Fruit fly (Drosophila melanogaster): Measurements from ENCODE around the gene CG5653.
A peak's percentile ranks its signal among the peaks of the same experiment; 100 is the strongest.

CG5653 gene

DNA sequence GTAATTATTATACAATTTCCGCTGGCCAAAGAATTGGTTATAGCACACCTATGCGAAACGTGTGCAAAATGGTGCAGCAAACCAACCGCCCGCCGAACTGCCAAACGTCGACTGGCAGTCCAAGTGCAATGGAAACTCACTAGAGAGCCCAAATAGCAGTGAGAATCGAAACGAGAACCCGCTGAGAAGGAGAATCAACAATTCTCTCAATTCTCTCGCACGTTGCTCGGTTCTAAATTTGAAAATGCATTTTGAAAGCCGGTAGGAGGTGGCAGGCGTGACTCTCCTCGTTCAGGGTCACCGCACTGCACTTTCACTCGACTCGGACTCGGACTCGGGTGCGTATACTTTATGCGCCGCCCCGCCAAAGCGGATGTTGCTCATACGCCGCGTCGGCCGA lies 13.6 kb upstream of the CG5653 start, which contains the start of gene CG5644:
Gene CG5644, minus strand, starts transcription at position 101 of the 400 bp plus-strand sequence.
- TF ChIP-seq CG7372 (GFP tag; IDR thresholded peaks at IDR 0.05) (peak; percentile 64), gro (GFP tag; optimal IDR thresholded peaks at IDR 0.05) (no peak)

dm6 chr3L:8978678-8979413 lies 12.7 kb upstream of the CG5653 start:
- TF ChIP-seq CG6689 (GFP tag; IDR thresholded peaks at IDR 0.05): peak; percentile 48
- TF ChIP-seq ro (GFP tag; IDR thresholded peaks at IDR 0.05): no peak
- TF ChIP-seq CkIIα-i1 (GFP tag; IDR thresholded peaks at IDR 0.05): no peak
- TF ChIP-seq chif (GFP tag; optimal IDR thresholded peaks at IDR 0.05): peak in 1 of 2 experiments; percentile 21
- no peak for TF ChIP-seq CG1647 (GFP tag; optimal IDR thresholded peaks at IDR 0.05)
- TF ChIP-seq psq (GFP tag; optimal IDR thresholded peaks at IDR 0.05): peak; percentile 16
- TF ChIP-seq dati (GFP tag; IDR thresholded peaks at IDR 0.05): no peak
- TF ChIP-seq Jarid2 (GFP tag; optimal IDR thresholded peaks at IDR 0.05): no peak
- TF ChIP-seq ftz-f1 (GFP tag; optimal IDR thresholded peaks at IDR 0.05): peak; percentile 94
- no peak for TF ChIP-seq CG2199 (GFP tag; IDR thresholded peaks at IDR 0.05)
- TF ChIP-seq CG14014 (GFP tag; IDR thresholded peaks at IDR 0.05): no peak
- TF ChIP-seq Abd-B (GFP tag; optimal IDR thresholded peaks at IDR 0.05): no peak
- TF ChIP-seq corto (GFP tag; optimal IDR thresholded peaks at IDR 0.05): no peak
- TF ChIP-seq tll (GFP tag; optimal IDR thresholded peaks at IDR 0.05): no peak
- no peak for TF ChIP-seq Ravus (GFP tag; IDR thresholded peaks at IDR 0.05)
- TF ChIP-seq maf-S (GFP tag; optimal IDR thresholded peaks at IDR 0.05): no peak
- no peak for TF ChIP-seq Sox100B (GFP tag; optimal IDR thresholded peaks at IDR 0.05)
- TF ChIP-seq cad (GFP tag; optimal IDR thresholded peaks at IDR 0.05): no peak
- no peak for TF ChIP-seq gt (GFP tag; IDR thresholded peaks at IDR 0.05)
- no peak for TF ChIP-seq Camta (GFP tag; optimal IDR thresholded peaks at IDR 0.05)
- no peak for TF ChIP-seq CG4707 (GFP tag; optimal IDR thresholded peaks at IDR 0.05)
- TF ChIP-seq unc-4 (GFP tag; IDR thresholded peaks at IDR 0.05; ENCODE audit: partially characterized antibody): peak; percentile 44
- peak; percentile 85 for TF ChIP-seq sens (GFP tag)
- TF ChIP-seq CG18011 (GFP tag; optimal IDR thresholded peaks at IDR 0.05): no peak
- no peak for TF ChIP-seq Hmx (GFP tag; optimal IDR thresholded peaks at IDR 0.05)
- no peak for TF ChIP-seq z (GFP tag; IDR thresholded peaks at IDR 0.05)
- no peak for TF ChIP-seq CoRest (tag; optimal IDR thresholded peaks at IDR 0.05)
- TF ChIP-seq HHEX (GFP tag; optimal IDR thresholded peaks at IDR 0.05): no peak
- TF ChIP-seq CG2116 (GFP tag; optimal IDR thresholded peaks at IDR 0.05): no peak
- no peak for TF ChIP-seq Hsf (GFP tag; optimal IDR thresholded peaks at IDR 0.05)
- peak; percentile 38 for TF ChIP-seq CG7839 (tag; optimal IDR thresholded peaks at IDR 0.05)
- no peak for TF ChIP-seq GATAe (GFP tag; conservative IDR thresholded peaks at IDR 0.05)
- no peak for TF ChIP-seq CG17802 (tag; optimal IDR thresholded peaks at IDR 0.05)
- TF ChIP-seq B-H2 (GFP tag; optimal IDR thresholded peaks at IDR 0.05): no peak
- TF ChIP-seq Rfx (GFP tag; IDR thresholded peaks at IDR 0.05): no peak
- no peak for TF ChIP-seq so (GFP tag; IDR thresholded peaks at IDR 0.05)
- TF ChIP-seq ara (GFP tag; IDR thresholded peaks at IDR 0.05): no peak; the same call in 1 of the 2 replicates
- no peak for TF ChIP-seq CG2202 (tag; optimal IDR thresholded peaks at IDR 0.05)
- TF ChIP-seq Drgx (GFP tag; IDR thresholded peaks at IDR 0.05): peak; percentile 73
- peak; percentile 15; the same call in 1 of the 2 replicates for TF ChIP-seq stc (GFP tag; IDR thresholded peaks at IDR 0.05)
- TF ChIP-seq hbn (GFP tag; IDR thresholded peaks at IDR 0.05; ENCODE audit: partially characterized antibody): peak; percentile 15; the same call in 1 of the 2 replicates
- no peak for TF ChIP-seq Spps (tag; optimal IDR thresholded peaks at IDR 0.05)
- TF ChIP-seq dmrt99B (tag; optimal IDR thresholded peaks at IDR 0.05): no peak
- TF ChIP-seq pita (GFP tag; optimal IDR thresholded peaks at IDR 0.05): no peak
- peak; percentile 39 for TF ChIP-seq Fer1 (GFP tag; optimal IDR thresholded peaks at IDR 0.05)
- TF ChIP-seq row (GFP tag; IDR thresholded peaks at IDR 0.05): peak; percentile 49; the same call in 2 of the 3 replicates
